Worm (Caenorhabditis elegans) whole organism, L3 larva: ENCODE results near the gene F31F6.2.

Experiments
- ZK546.5 ChIP-seq: sonication (generic microtip); optimal IDR thresholded peaks from 2 replicates; lab custom pipeline; 2017; ENCODE audit warnings: missing biosample characterization, missing genetic modification characterization
- ceh-16 ChIP-seq: sonication (generic microtip); optimal IDR thresholded peaks from 2 replicates; lab custom pipeline; 2017; ENCODE audit warnings: missing biosample characterization, missing genetic modification characterization
- fos-1 ChIP-seq: fragments of 150-350 bp; optimal IDR thresholded peaks from 2 replicates; lab custom pipeline; 2014; ENCODE audit warnings: missing biosample characterization, missing genetic modification characterization
- jun-1 ChIP-seq: fragments of 150-350 bp; optimal IDR thresholded peaks from 2 replicates; lab custom pipeline; 2014; ENCODE audit warnings: missing biosample characterization, missing genetic modification reagents, missing genetic modification characterization
- mdl-1 ChIP-seq: fragments of 150-350 bp; optimal IDR thresholded peaks from 2 replicates; lab custom pipeline; 2014; ENCODE audit warnings: missing biosample characterization, missing genetic modification characterization
- nhr-237 ChIP-seq: fragments of 150-350 bp; optimal IDR thresholded peaks from 2 replicates; lab custom pipeline; 2014; ENCODE audit warnings: missing biosample characterization, missing genetic modification characterization
- nhr-28 ChIP-seq: fragments of 150-350 bp; optimal IDR thresholded peaks from 2 replicates; lab custom pipeline; 2014; ENCODE audit warnings: missing biosample characterization, missing genetic modification characterization
- unc-39 ChIP-seq: sonication (generic microtip); optimal IDR thresholded peaks from 4 replicates; lab custom pipeline; 2017; ENCODE audit warnings: missing biosample characterization, missing genetic modification characterization
- unc-62 ChIP-seq: fragments of 150-350 bp; sonication (generic microtip); optimal IDR thresholded peaks from 4 replicates; lab custom pipeline; 2014; ENCODE audit warnings: missing biosample characterization, missing genetic modification reagents, missing genetic modification characterization

DNA sequence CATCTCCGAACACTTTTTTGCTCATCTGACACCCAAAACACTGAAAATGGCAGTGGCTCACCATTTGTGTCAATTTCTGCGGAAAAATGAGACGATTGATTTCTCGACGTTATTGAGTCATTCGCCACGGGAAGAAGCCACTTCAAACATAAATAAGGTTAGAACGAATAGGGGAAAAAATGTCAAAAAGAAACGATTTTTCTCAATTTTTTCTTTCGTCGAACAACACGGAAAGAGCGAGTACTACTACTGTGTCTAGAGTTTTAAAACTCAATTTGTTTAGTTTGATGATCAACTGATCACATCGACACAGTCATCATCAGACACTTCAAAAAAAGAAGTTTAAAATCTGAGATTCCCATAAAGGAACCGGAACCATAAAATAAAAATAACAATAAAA lies 49.2 kb upstream of the F31F6.2 start:
- TF ChIP-seq jun-1 (tag; lab: Kevin White, UChicago), result no peak
- no peak for TF ChIP-seq ZK546.5
- TF ChIP-seq nhr-237, result no peak
- TF ChIP-seq unc-62 (GFP tag; lab: Kevin White, UChicago), result no peak
- TF ChIP-seq unc-39 (tag; lab: Kevin White, UChicago), result no peak
- no peak for TF ChIP-seq mdl-1 (tag; lab: Kevin White, UChicago)
- no peak for TF ChIP-seq ceh-16 (tag; lab: Kevin White, UChicago)
- no peak for TF ChIP-seq fos-1
- no peak for TF ChIP-seq nhr-28
